Fruit fly (Drosophila melanogaster) whole organism, embryonic: ENCODE data around the gene EMC6.
A peak's percentile ranks its signal among the peaks of the same experiment; 100 is the strongest.

ENCODE experiments used
- Abd-B ChIP-seq: fragments of 200-800 bp; sonication (Bioruptor generic); optimal IDR thresholded peaks from 2 replicates; lab custom pipeline; 2018; ENCODE audit warnings: missing biosample characterization, mild to moderate bottlenecking, missing genetic modification characterization, moderate library complexity
- Aef1 ChIP-seq: fragments of 200-800 bp; sonication (Bioruptor generic); IDR thresholded peaks from 3 replicates; pipeline ENCODE4 v1.3.6; 2022; ENCODE audit warnings: missing biosample characterization, missing genetic modification characterization
- CG10959 ChIP-seq: fragments of 200-800 bp; sonication (Bioruptor generic); IDR thresholded peaks from 2 replicates; pipeline ENCODE4 v1.3.6; 2022; ENCODE audit warnings: missing biosample characterization, missing genetic modification characterization
- CG11456 ChIP-seq: fragments of 200-800 bp; sonication (Bioruptor generic); IDR thresholded peaks from 3 replicates; pipeline ENCODE4 v1.3.6; 2022; ENCODE audit warnings: missing biosample characterization, missing genetic modification characterization
- CG12236 ChIP-seq: fragments of 200-800 bp; sonication (Bioruptor generic); optimal IDR thresholded peaks from 2 replicates; lab custom pipeline; 2016; ENCODE audit warnings: missing biosample characterization, missing genetic modification characterization
- CG14050 ChIP-seq: fragments of 200-800 bp; sonication (Bioruptor generic); IDR thresholded peaks from 3 replicates; pipeline ENCODE4 v1.3.6; 2022; ENCODE audit warnings: missing biosample characterization, missing genetic modification characterization
- CG30403 ChIP-seq: fragments of 200-800 bp; sonication (Bioruptor generic); optimal IDR thresholded peaks from 3 replicates; lab custom pipeline; 2016; ENCODE audit warnings: missing biosample characterization, missing genetic modification characterization
- CG3847 ChIP-seq: fragments of 200-800 bp; sonication (Bioruptor generic); IDR thresholded peaks from 2 replicates; pipeline ENCODE4 v1.3.6; 2022; ENCODE audit warnings: missing biosample characterization, missing genetic modification characterization
- CG4820 ChIP-seq: fragments of 200-800 bp; sonication (Bioruptor generic); optimal IDR thresholded peaks from 3 replicates; lab custom pipeline; 2016; ENCODE audit warnings: missing biosample characterization, missing genetic modification characterization
- CG6689 ChIP-seq: fragments of 200-800 bp; sonication (Bioruptor generic); IDR thresholded peaks from 2 replicates; pipeline ENCODE4 v1.3.6; 2022; ENCODE audit warnings: missing biosample characterization, missing genetic modification characterization
- CG8478 ChIP-seq: fragments of >200 bp; optimal IDR thresholded peaks from 2 replicates; lab custom pipeline; 2018
- CG8924 ChIP-seq: fragments of 200-800 bp; optimal IDR thresholded peaks from 3 replicates; lab custom pipeline; 2019; ENCODE audit warnings: missing biosample characterization, mild to moderate bottlenecking, missing genetic modification characterization, moderate library complexity
- Doc3 ChIP-seq: fragments of 200-800 bp; sonication (Bioruptor generic); IDR thresholded peaks from 3 replicates; pipeline ENCODE4 v1.3.6; 2022; ENCODE audit warnings: missing biosample characterization, missing genetic modification characterization; ENCODE audit not compliant: partially characterized antibody
- ERR ChIP-seq: fragments of 200-800 bp; sonication (Bioruptor generic); optimal IDR thresholded peaks from 2 replicates; lab custom pipeline; 2016; ENCODE audit warnings: missing biosample characterization, missing genetic modification characterization
- H2.0 ChIP-seq: fragments of 200-800 bp; sonication (Bioruptor generic); IDR thresholded peaks from 2 replicates; pipeline ENCODE4 v1.3.6; 2022; ENCODE audit warnings: missing biosample characterization, missing genetic modification characterization
- HLH4C ChIP-seq: fragments of 200-800 bp; sonication (Bioruptor generic); IDR thresholded peaks from 3 replicates; pipeline ENCODE4 v1.3.6; 2022; ENCODE audit warnings: missing biosample characterization, missing genetic modification characterization; ENCODE audit not compliant: partially characterized antibody
- Hr39 ChIP-seq: fragments of >200 bp; optimal IDR thresholded peaks from 2 replicates; lab custom pipeline; 2017
- Hr51 ChIP-seq, 2 experiments: fragments of 200-800 bp; sonication (Bioruptor generic); optimal IDR thresholded peaks; 2 replicates in 1 of 2; 3 replicates in 1 of 2; lab custom pipeline; 2016 to 2018; ENCODE audit warnings: missing biosample characterization in 2 of 2, missing genetic modification characterization in 2 of 2, mild to moderate bottlenecking in 1 of 2, moderate library complexity in 1 of 2
- MESR4 ChIP-seq: fragments of 200-800 bp; sonication (Bioruptor generic); optimal IDR thresholded peaks from 2 replicates; lab custom pipeline; 2018; ENCODE audit warnings: missing biosample characterization, mild to moderate bottlenecking, missing genetic modification characterization, moderate library complexity
- Oaz ChIP-seq: fragments of 200-800 bp; sonication (Bioruptor generic); IDR thresholded peaks from 2 replicates; pipeline ENCODE4 v1.3.6; 2022; ENCODE audit warnings: missing biosample characterization, missing genetic modification characterization
- Opbp ChIP-seq: fragments of 200-800 bp; sonication (Bioruptor generic); IDR thresholded peaks from 3 replicates; pipeline ENCODE4 v1.3.6; 2022; ENCODE audit warnings: missing biosample characterization, missing genetic modification characterization; ENCODE audit not compliant: partially characterized antibody
- Sox100B ChIP-seq: fragments of 200-800 bp; sonication (Bioruptor generic); optimal IDR thresholded peaks from 3 replicates; lab custom pipeline; 2018; ENCODE audit warnings: missing biosample characterization, mild to moderate bottlenecking, missing genetic modification characterization
- Stat92E ChIP-seq, 3 experiments: fragments of >200 bp in 2 of 3; fragments of 200-800 bp in 1 of 3; sonication (Bioruptor generic) in 1 of 3; optimal IDR thresholded peaks; 2 replicates each; lab custom pipeline; 2017 to 2019; ENCODE audit warnings: missing biosample characterization in 3 of 3, missing genetic modification characterization in 3 of 3, mild to moderate bottlenecking in 1 of 3, moderate library complexity in 1 of 3
- TFAM ChIP-seq: fragments of 200-800 bp; sonication (Bioruptor generic); optimal IDR thresholded peaks from 2 replicates; lab custom pipeline; 2017; ENCODE audit warnings: missing biosample characterization, missing genetic modification characterization, inconsistent platforms
- Tbp ChIP-seq: fragments of >200 bp; optimal IDR thresholded peaks from 2 replicates; lab custom pipeline; 2018; ENCODE audit warnings: missing biosample characterization, missing genetic modification characterization
- aop ChIP-seq: fragments of 200-800 bp; sonication (Bioruptor generic); IDR thresholded peaks from 2 replicates; pipeline ENCODE4 v1.3.6; 2022; ENCODE audit warnings: missing biosample characterization, missing genetic modification characterization
- ara ChIP-seq: fragments of 200-800 bp; sonication (Bioruptor generic); IDR thresholded peaks from 2 replicates; pipeline ENCODE4 v1.3.6; 2022; ENCODE audit warnings: missing biosample characterization, missing genetic modification characterization
- bowl ChIP-seq: fragments of 200-800 bp; sonication (Bioruptor generic); IDR thresholded peaks from 2 replicates; pipeline ENCODE4 v1.3.6; 2022; ENCODE audit warnings: missing biosample characterization, missing genetic modification characterization
- br ChIP-seq: fragments of >200 bp; optimal IDR thresholded peaks from 2 replicates; lab custom pipeline; 2017
- bsh ChIP-seq, 2 experiments: fragments of 200-800 bp; sonication (Bioruptor generic); optimal IDR thresholded peaks; 2 replicates each; lab custom pipeline; 2017 to 2018; ENCODE audit warnings: mild to moderate bottlenecking in 2 of 2, missing biosample characterization in 2 of 2, missing genetic modification characterization in 2 of 2, moderate library complexity in 1 of 2
- cato ChIP-seq: fragments of 200-800 bp; sonication (Bioruptor generic); optimal IDR thresholded peaks from 2 replicates; lab custom pipeline; 2016; ENCODE audit warnings: missing biosample characterization, missing genetic modification characterization, borderline replicate concordance
- crol ChIP-seq: fragments of 200-800 bp; sonication (Bioruptor generic); IDR thresholded peaks from 2 replicates; pipeline ENCODE4 v1.3.6; 2022; ENCODE audit warnings: missing biosample characterization, missing genetic modification characterization
- cwo ChIP-seq: fragments of 200-800 bp; sonication (Bioruptor generic); optimal IDR thresholded peaks from 3 replicates; lab custom pipeline; 2017; ENCODE audit warnings: missing biosample characterization, missing genetic modification characterization, mild to moderate bottlenecking, moderate library complexity, missing genetic modification reagents
- dysf ChIP-seq: fragments of 200-800 bp; sonication (Bioruptor generic); IDR thresholded peaks from 3 replicates; pipeline ENCODE4 v1.3.6; 2022; ENCODE audit warnings: missing biosample characterization, missing genetic modification characterization
- hbn ChIP-seq: fragments of 200-800 bp; sonication (Bioruptor generic); IDR thresholded peaks from 2 replicates; pipeline ENCODE4 v1.3.6; 2022; ENCODE audit warnings: missing biosample characterization, missing genetic modification characterization; ENCODE audit not compliant: partially characterized antibody
- hth ChIP-seq: fragments of >200 bp; optimal IDR thresholded peaks from 2 replicates; lab custom pipeline; 2017; ENCODE audit warnings: inconsistent platforms
- ind ChIP-seq: fragments of 200-800 bp; sonication (Bioruptor generic); optimal IDR thresholded peaks from 3 replicates; lab custom pipeline; 2016; ENCODE audit warnings: missing biosample characterization, missing genetic modification characterization
- jigr1 ChIP-seq: fragments of 200-800 bp; sonication (Bioruptor generic); IDR thresholded peaks from 3 replicates; pipeline ENCODE4 v1.3.6; 2022; ENCODE audit warnings: missing biosample characterization, missing genetic modification characterization
- jing ChIP-seq: fragments of 200-800 bp; sonication (Bioruptor generic); optimal IDR thresholded peaks from 2 replicates; lab custom pipeline; 2018; ENCODE audit warnings: missing biosample characterization, mild to moderate bottlenecking, missing genetic modification characterization
- kay ChIP-seq: fragments of 200-800 bp; sonication (Bioruptor generic); optimal IDR thresholded peaks from 2 replicates; lab custom pipeline; 2016; ENCODE audit warnings: missing biosample characterization, missing genetic modification characterization
- p53 ChIP-seq: fragments of 200-800 bp; sonication (Bioruptor generic); optimal IDR thresholded peaks from 2 replicates; lab custom pipeline; 2016; ENCODE audit warnings: missing biosample characterization, missing genetic modification characterization
- pho ChIP-seq: fragments of 200-800 bp; sonication (Bioruptor generic); optimal IDR thresholded peaks from 2 replicates; lab custom pipeline; 2016; ENCODE audit warnings: missing biosample characterization, missing genetic modification characterization
- pita ChIP-seq: fragments of 200-800 bp; sonication (Bioruptor generic); optimal IDR thresholded peaks from 2 replicates; lab custom pipeline; 2017; ENCODE audit warnings: missing biosample characterization, mild to moderate bottlenecking, missing genetic modification characterization
- ro ChIP-seq: fragments of 200-800 bp; sonication (Bioruptor generic); IDR thresholded peaks from 2 replicates; pipeline ENCODE4 v1.3.6; 2022; ENCODE audit warnings: missing biosample characterization, missing genetic modification characterization
- sc ChIP-seq, 3 experiments: fragments of >200 bp in 2 of 3; fragments of 200-800 bp in 1 of 3; sonication (Bioruptor generic) in 1 of 3; optimal IDR thresholded peaks; 2 replicates in 2 of 3; 3 replicates in 1 of 3; lab custom pipeline; 2017; ENCODE audit warnings: mild to moderate bottlenecking in 1 of 3, missing biosample characterization in 1 of 3, missing genetic modification characterization in 1 of 3, missing genetic modification reagents in 1 of 3
- scrt ChIP-seq: fragments of 200-800 bp; sonication (Bioruptor generic); optimal IDR thresholded peaks from 2 replicates; lab custom pipeline; 2018; ENCODE audit warnings: missing biosample characterization, mild to moderate bottlenecking, missing genetic modification characterization, moderate library complexity
- sens ChIP-seq: fragments of 200-800 bp; sonication (Bioruptor generic); peaks from one replicate; lab custom pipeline; 2016; ENCODE audit warnings: missing biosample characterization, missing genetic modification characterization
- seq ChIP-seq: fragments of 200-800 bp; sonication (Bioruptor generic); IDR thresholded peaks from 2 replicates; pipeline ENCODE4 v1.3.6; 2022; ENCODE audit warnings: missing biosample characterization, missing genetic modification characterization
- unpg ChIP-seq: fragments of 200-800 bp; sonication (Bioruptor generic); optimal IDR thresholded peaks from 3 replicates; lab custom pipeline; 2018; ENCODE audit warnings: missing biosample characterization, mild to moderate bottlenecking, missing genetic modification characterization, moderate library complexity
- yki ChIP-seq: fragments of >200 bp; optimal IDR thresholded peaks from 3 replicates; lab custom pipeline; 2018

EMC6 gene

dm6 chr3R:25024895-25025557 is at the start of gene EMC6, which contains the start of gene Hr96:
TSS of gene EMC6 (minus strand) at chr3R:25025017.
TSS of gene Hr96 (plus strand) at chr3R:25025235.
- TF ChIP-seq jing: peak; percentile 80
- TF ChIP-seq CG8478 (lab: Kevin White, UChicago): no peak
- peak; percentile 90 for TF ChIP-seq H2.0
- no peak for TF ChIP-seq br
- TF ChIP-seq CG12236 (GFP tag; lab: Kevin White, UChicago): peak; percentile 70
- TF ChIP-seq pho: peak; percentile 96
- peak; percentile 93 for TF ChIP-seq CG8924 (tag; lab: Kevin White, UChicago)
- TF ChIP-seq Sox100B (GFP tag; lab: Kevin White, UChicago): no peak
- TF ChIP-seq CG3847 (GFP tag; lab: Robert Waterston, UW): peak; percentile 95
- TF ChIP-seq bsh (GFP tag; optimal IDR thresholded peaks at IDR 0.05; lab: Kevin White, UChicago): peak; percentile 61 to 95
- TF ChIP-seq sc (optimal IDR thresholded peaks at IDR 0.05; lab: Kevin White, UChicago): no peak
- peak; percentile 77 for TF ChIP-seq sc (GFP tag; optimal IDR thresholded peaks at IDR 0.05; lab: Kevin White, UChicago)
- TF ChIP-seq bowl (GFP tag; lab: Robert Waterston, UW): peak; percentile 71; the same call in 1 of the 2 replicates
- peak; percentile 91 for TF ChIP-seq CG14050 (GFP tag; lab: Robert Waterston, UW)
- peak; percentile 62; the same call in 2 of the 3 replicates for TF ChIP-seq jigr1 (GFP tag; lab: Robert Waterston, UW)
- TF ChIP-seq ro (GFP tag; lab: Robert Waterston, UW): peak; percentile 68
- no peak for TF ChIP-seq Tbp (GFP tag; lab: Kevin White, UChicago)
- TF ChIP-seq CG6689 (GFP tag; lab: Robert Waterston, UW): peak; percentile 91
- TF ChIP-seq HLH4C (GFP tag; lab: Robert Waterston, UW): peak; percentile 84
- peak; percentile 82 for TF ChIP-seq cwo (GFP tag; lab: Kevin White, UChicago)
- peak in 1 of 3 experiments; percentile 54 for TF ChIP-seq Stat92E (GFP tag; optimal IDR thresholded peaks at IDR 0.05; lab: Kevin White, UChicago)
- TF ChIP-seq cato (GFP tag; lab: Kevin White, UChicago): peak; percentile 92
- TF ChIP-seq Hr51 (GFP tag; optimal IDR thresholded peaks at IDR 0.05; lab: Kevin White, UChicago): peak; percentile 91 to 94
- TF ChIP-seq Abd-B (GFP tag; lab: Kevin White, UChicago): peak; percentile 89
- peak; percentile 93 for TF ChIP-seq dysf
- peak; percentile 99 for TF ChIP-seq sens
- peak; percentile 45 for TF ChIP-seq hbn
- peak; percentile 97 for TF ChIP-seq CG11456 (GFP tag; lab: Robert Waterston, UW)
- TF ChIP-seq TFAM (GFP tag; lab: Kevin White, UChicago): peak; percentile 68
- TF ChIP-seq CG30403 (GFP tag; lab: Kevin White, UChicago): peak; percentile 97
- peak; percentile 55; the same call in 1 of the 3 replicates for TF ChIP-seq Doc3 (GFP tag; lab: Robert Waterston, UW)
- TF ChIP-seq hth (lab: Kevin White, UChicago): no peak
- peak; percentile 93 for TF ChIP-seq ara (GFP tag; lab: Robert Waterston, UW)
- TF ChIP-seq yki: no peak
- no peak for TF ChIP-seq pita
- TF ChIP-seq Aef1: peak; percentile 98
- TF ChIP-seq CG10959 (GFP tag; lab: Robert Waterston, UW): peak; percentile 87
- TF ChIP-seq scrt (GFP tag; lab: Kevin White, UChicago): no peak
- TF ChIP-seq Hr39 (lab: Kevin White, UChicago): no peak
- TF ChIP-seq Oaz (GFP tag; lab: Robert Waterston, UW): peak; percentile 93
- peak; percentile 93 for TF ChIP-seq MESR4
- TF ChIP-seq aop: peak; percentile 84
- peak; percentile 89 for TF ChIP-seq seq (GFP tag; lab: Robert Waterston, UW)
- peak; percentile 95 for TF ChIP-seq crol (GFP tag; lab: Robert Waterston, UW)
- TF ChIP-seq kay: peak; percentile 93
- peak; percentile 82 for TF ChIP-seq ERR (GFP tag; lab: Kevin White, UChicago)
- TF ChIP-seq Opbp (GFP tag; lab: Robert Waterston, UW): peak; percentile 65; the same call in 1 of the 3 replicates
- peak; percentile 95 for TF ChIP-seq unpg (GFP tag; lab: Kevin White, UChicago)
- peak; percentile 78 for TF ChIP-seq p53 (GFP tag; lab: Kevin White, UChicago)
- peak; percentile 94 for TF ChIP-seq ind (GFP tag; lab: Kevin White, UChicago)
- TF ChIP-seq CG4820 (GFP tag; lab: Kevin White, UChicago): peak; percentile 91
